Fruit fly (Drosophila melanogaster) whole organism, wandering third instar larva: ENCODE measurements around the gene GluProRS.

Experiments used
- Abd-B ChIP-seq: fragments of >200 bp; optimal IDR thresholded peaks from 2 replicates; lab custom pipeline; 2017; ENCODE audit warnings: missing biosample characterization, missing genetic modification characterization
- CG32264 ChIP-seq: fragments of 200-800 bp; sonication (Bioruptor generic); optimal IDR thresholded peaks from 2 replicates; lab custom pipeline; 2016; ENCODE audit warnings: missing biosample characterization, missing genetic modification characterization
- CG9705 ChIP-seq: fragments of 200-800 bp; sonication (Bioruptor generic); optimal IDR thresholded peaks from 2 replicates; lab custom pipeline; 2018; ENCODE audit warnings: missing biosample characterization, mild to moderate bottlenecking, missing genetic modification characterization
- CrebA ChIP-seq: fragments of 200-800 bp; sonication (Bioruptor generic); optimal IDR thresholded peaks from 2 replicates; lab custom pipeline; 2016; ENCODE audit warnings: missing biosample characterization, mild to moderate bottlenecking, missing genetic modification characterization, borderline replicate concordance
- Dfd ChIP-seq: fragments of >200 bp; optimal IDR thresholded peaks from 2 replicates; lab custom pipeline; 2017; ENCODE audit warnings: missing biosample characterization, missing genetic modification characterization
- Dif ChIP-seq: fragments of 200-275, 200-300 bp; sonication (Bioruptor generic); optimal IDR thresholded peaks from 2 replicates; lab custom pipeline; 2018; ENCODE audit warnings: missing biosample characterization, missing genetic modification characterization; ENCODE audit not compliant: partially characterized antibody
- GATAd ChIP-seq: sonication (Bioruptor generic); optimal IDR thresholded peaks from 2 replicates; lab custom pipeline; 2016; ENCODE audit warnings: missing biosample characterization, missing genetic modification characterization
- HLH106 ChIP-seq: fragments of 200-800 bp; optimal IDR thresholded peaks from 3 replicates; lab custom pipeline; 2019; ENCODE audit warnings: missing biosample characterization, mild to moderate bottlenecking, missing genetic modification characterization, moderate library complexity
- Hnf4 ChIP-seq: fragments of 200-800 bp; sonication (Bioruptor generic); optimal IDR thresholded peaks from 2 replicates; lab custom pipeline; 2016; ENCODE audit warnings: missing biosample characterization, mild to moderate bottlenecking, missing genetic modification characterization
- Hr78 ChIP-seq: fragments of >200 bp; optimal IDR thresholded peaks from 2 replicates; lab custom pipeline; 2017; ENCODE audit warnings: missing biosample characterization, missing genetic modification characterization
- Hr83 ChIP-seq: fragments of 200-300 bp; sonication (Bioruptor generic); optimal IDR thresholded peaks from 2 replicates; lab custom pipeline; 2016; ENCODE audit warnings: missing biosample characterization, mild to moderate bottlenecking, missing genetic modification characterization, moderate library complexity; ENCODE audit not compliant: poor library complexity, severe bottlenecking
- Jra ChIP-seq: sonication (Bioruptor generic); optimal IDR thresholded peaks from 2 replicates; lab custom pipeline; 2016; ENCODE audit warnings: missing biosample characterization, missing genetic modification characterization
- Mio ChIP-seq: sonication (Bioruptor generic); optimal IDR thresholded peaks from 2 replicates; lab custom pipeline; 2016; ENCODE audit warnings: missing biosample characterization, missing genetic modification characterization
- Myc ChIP-seq: fragments of >200 bp; optimal IDR thresholded peaks from 2 replicates; lab custom pipeline; 2017
- N ChIP-seq: fragments of >200 bp; optimal IDR thresholded peaks from 2 replicates; lab custom pipeline; 2018; ENCODE audit warnings: missing biosample characterization, missing external identifiers, missing genetic modification characterization
- OdsH ChIP-seq: fragments of 200-800 bp; sonication (Bioruptor generic); optimal IDR thresholded peaks from 2 replicates; lab custom pipeline; 2016; ENCODE audit warnings: missing biosample characterization, mild to moderate bottlenecking, missing genetic modification characterization
- Rel ChIP-seq, 2 experiments: fragments of 200-800 bp; sonication (Bioruptor generic) in 1 of 2; optimal IDR thresholded peaks; 2 replicates in 1 of 2; 3 replicates in 1 of 2; lab custom pipeline; 2016 to 2019; ENCODE audit warnings: mild to moderate bottlenecking in 2 of 2, missing biosample characterization in 2 of 2, missing genetic modification characterization in 2 of 2, moderate library complexity in 1 of 2
- Sp1 ChIP-seq: fragments of 200-800 bp; sonication (Bioruptor generic); optimal IDR thresholded peaks from 3 replicates; lab custom pipeline; 2019; ENCODE audit warnings: missing biosample characterization, mild to moderate bottlenecking, missing genetic modification characterization, moderate library complexity
- Vsx2 ChIP-seq: fragments of 200-300, 225-300 bp; sonication (Bioruptor generic); optimal IDR thresholded peaks from 2 replicates; lab custom pipeline; 2018; ENCODE audit warnings: missing biosample characterization, missing genetic modification characterization; ENCODE audit not compliant: partially characterized antibody
- br ChIP-seq: fragments of 200-800 bp; sonication (Bioruptor generic); optimal IDR thresholded peaks from 2 replicates; lab custom pipeline; 2016; ENCODE audit warnings: missing biosample characterization, missing genetic modification characterization
- brk ChIP-seq: fragments of 200-800 bp; sonication (Bioruptor generic); optimal IDR thresholded peaks from 2 replicates; lab custom pipeline; 2016; ENCODE audit warnings: missing biosample characterization, mild to moderate bottlenecking, missing genetic modification characterization
- dmrt93B ChIP-seq: fragments of 200-800 bp; sonication (Bioruptor generic); optimal IDR thresholded peaks from 2 replicates; lab custom pipeline; 2018; ENCODE audit warnings: missing biosample characterization, mild to moderate bottlenecking, missing genetic modification characterization
- dsf ChIP-seq: sonication (Bioruptor generic); optimal IDR thresholded peaks from 2 replicates; lab custom pipeline; 2016; ENCODE audit warnings: missing biosample characterization, missing genetic modification characterization, borderline replicate concordance
- ey ChIP-seq: fragments of 200-800 bp; sonication (Bioruptor generic); optimal IDR thresholded peaks from 2 replicates; lab custom pipeline; 2016; ENCODE audit warnings: missing biosample characterization, missing genetic modification characterization
- foxo ChIP-seq, 2 experiments: fragments of 200-800 bp; sonication (Bioruptor generic); optimal IDR thresholded peaks; 2 replicates in 1 of 2; 3 replicates in 1 of 2; lab custom pipeline; 2016 to 2017; ENCODE audit warnings: missing biosample characterization in 2 of 2, missing genetic modification characterization in 2 of 2
- fru ChIP-seq: fragments of 200-800 bp; sonication (Bioruptor generic); optimal IDR thresholded peaks from 3 replicates; lab custom pipeline; 2016; ENCODE audit warnings: missing biosample characterization, mild to moderate bottlenecking, missing genetic modification characterization
- h ChIP-seq: fragments of 200-800 bp; sonication (Bioruptor generic); optimal IDR thresholded peaks from 3 replicates; lab custom pipeline; 2016; ENCODE audit warnings: missing biosample characterization, mild to moderate bottlenecking, missing genetic modification characterization
- jim ChIP-seq: fragments of 175-275, 200-325 bp; sonication (Bioruptor generic); optimal IDR thresholded peaks from 2 replicates; lab custom pipeline; 2016; ENCODE audit warnings: missing biosample characterization, mild to moderate bottlenecking, missing genetic modification characterization
- lola ChIP-seq: fragments of >200 bp; optimal IDR thresholded peaks from 2 replicates; lab custom pipeline; 2017; ENCODE audit warnings: missing biosample characterization, missing genetic modification characterization
- psq ChIP-seq: fragments of 200-800 bp; sonication (Bioruptor generic); optimal IDR thresholded peaks from 3 replicates; lab custom pipeline; 2017; ENCODE audit warnings: missing biosample characterization, mild to moderate bottlenecking, missing genetic modification characterization, moderate library complexity
- rgr ChIP-seq: fragments of 200-800 bp; sonication (Bioruptor generic); optimal IDR thresholded peaks from 3 replicates; lab custom pipeline; 2016; ENCODE audit warnings: missing biosample characterization, mild to moderate bottlenecking, missing genetic modification characterization
- sage ChIP-seq: fragments of 200-800 bp; sonication (Bioruptor generic); optimal IDR thresholded peaks from 2 replicates; lab custom pipeline; 2016; ENCODE audit warnings: missing biosample characterization, mild to moderate bottlenecking, missing genetic modification characterization
- sv ChIP-seq: fragments of 200-800 bp; sonication (Bioruptor generic); optimal IDR thresholded peaks from 3 replicates; lab custom pipeline; 2016; ENCODE audit warnings: missing biosample characterization, missing genetic modification characterization
- tai ChIP-seq: sonication (Bioruptor generic); optimal IDR thresholded peaks from 2 replicates; lab custom pipeline; 2016; ENCODE audit warnings: missing biosample characterization, missing genetic modification characterization
- usp ChIP-seq: fragments of >200 bp; optimal IDR thresholded peaks from 2 replicates; lab custom pipeline; 2017; ENCODE audit warnings: missing biosample characterization, missing genetic modification characterization

Gene GluProRS

DNA sequence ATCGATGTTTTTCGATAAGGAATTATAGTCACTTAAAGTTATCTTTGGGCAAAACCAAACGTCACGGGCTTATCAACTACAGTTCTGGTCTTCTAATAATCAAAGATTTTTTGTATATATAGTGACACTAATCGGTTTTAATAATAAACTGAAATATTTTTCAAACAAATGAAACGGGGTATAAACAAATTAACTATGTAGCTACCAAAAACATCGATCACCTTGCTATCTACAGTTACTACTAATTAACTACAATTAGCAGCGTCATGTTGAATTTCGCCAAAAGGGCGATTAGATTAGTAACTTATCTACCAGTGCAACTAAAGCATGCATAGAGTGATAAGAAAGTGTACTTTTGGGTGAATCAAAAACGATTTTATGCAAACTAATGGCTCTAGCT lies 33.2 kb upstream of the GluProRS start:
- TF ChIP-seq tai (GFP tag; lab: Kevin White, UChicago) (no peak), fru (peak; percentile 6)

DNA sequence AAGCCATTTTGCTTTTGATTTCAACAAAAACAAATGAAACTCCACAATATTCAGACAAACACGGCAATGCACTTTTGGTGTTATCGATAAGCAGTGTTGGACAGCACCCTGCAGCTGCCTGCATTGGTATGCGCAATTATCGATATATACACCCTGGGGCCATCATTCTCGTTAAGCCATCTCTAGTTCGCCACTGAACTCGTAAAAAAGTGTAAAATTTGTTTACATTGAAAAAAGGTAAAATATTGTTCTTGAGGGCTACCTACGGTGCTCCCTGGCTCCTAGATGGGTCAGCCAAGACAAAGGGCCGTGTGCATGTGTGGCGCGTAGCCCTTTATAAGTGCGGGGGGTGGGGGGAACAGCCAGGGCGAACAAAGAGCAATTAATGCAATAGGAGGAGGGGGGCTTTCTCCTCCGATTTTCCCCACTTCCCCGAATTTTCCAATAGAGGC lies 28.3 kb upstream of the GluProRS start, which contains the start of the genes CG13603 and CG5902:
Gene CG13603, minus strand, starts transcription at position 91 of the 452 bp plus-strand sequence.
Gene CG5902, plus strand, starts transcription at position 164 of the 452 bp plus-strand sequence.
- TF ChIP-seq Mio (GFP tag; lab: Kevin White, UChicago) = no peak
- peak; percentile 72 for TF ChIP-seq fru
- TF ChIP-seq dsf (GFP tag; lab: Kevin White, UChicago) = no peak
- TF ChIP-seq Hnf4 (GFP tag; lab: Kevin White, UChicago) = peak; percentile 88
- no peak for TF ChIP-seq CG32264
- TF ChIP-seq sv = peak; percentile 14
- no peak for TF ChIP-seq N (GFP tag; lab: Kevin White, UChicago)
- peak; percentile 47 for TF ChIP-seq CG9705
- peak in 1 of 2 experiments; percentile 73 for TF ChIP-seq foxo (GFP tag; optimal IDR thresholded peaks at IDR 0.05; lab: Kevin White, UChicago)
- no peak for TF ChIP-seq dmrt93B (GFP tag; lab: Kevin White, UChicago)
- no peak for TF ChIP-seq GATAd
- TF ChIP-seq OdsH (GFP tag; lab: Kevin White, UChicago) = peak; percentile 62
- TF ChIP-seq tai (GFP tag; lab: Kevin White, UChicago) = no peak
- no peak for TF ChIP-seq ey
- no peak for TF ChIP-seq Rel (GFP tag; optimal IDR thresholded peaks at IDR 0.05; lab: Kevin White, UChicago)
- peak; percentile 64 for TF ChIP-seq Rel (tag; optimal IDR thresholded peaks at IDR 0.05; lab: Kevin White, UChicago)
- TF ChIP-seq Dif (GFP tag; lab: Kevin White, UChicago) = no peak
- TF ChIP-seq usp (GFP tag; lab: Kevin White, UChicago) = no peak
- peak; percentile 15 for TF ChIP-seq Sp1 (GFP tag; lab: Kevin White, UChicago)
- TF ChIP-seq HLH106 (tag; lab: Kevin White, UChicago) = peak; percentile 35
- peak; percentile 45 for TF ChIP-seq jim (GFP tag; lab: Kevin White, UChicago)
- TF ChIP-seq Vsx2 (GFP tag; lab: Kevin White, UChicago) = peak; percentile 83
- no peak for TF ChIP-seq lola (GFP tag; lab: Kevin White, UChicago)
- TF ChIP-seq Myc (lab: Kevin White, UChicago) = no peak
- TF ChIP-seq Dfd (GFP tag; lab: Kevin White, UChicago) = no peak
- peak; percentile 97 for TF ChIP-seq Hr83 (GFP tag; lab: Kevin White, UChicago)
- no peak for TF ChIP-seq sage (GFP tag; lab: Kevin White, UChicago)
- TF ChIP-seq rgr (GFP tag; lab: Kevin White, UChicago) = peak; percentile 75
- peak; percentile 71 for TF ChIP-seq br (GFP tag; lab: Kevin White, UChicago)
- peak; percentile 77 for TF ChIP-seq Jra (GFP tag; lab: Kevin White, UChicago)
- no peak for TF ChIP-seq brk (GFP tag; lab: Kevin White, UChicago)
- no peak for TF ChIP-seq Hr78 (GFP tag; lab: Kevin White, UChicago)
- no peak for TF ChIP-seq Abd-B (GFP tag; lab: Kevin White, UChicago)
- TF ChIP-seq psq (GFP tag; lab: Kevin White, UChicago) = peak; percentile 22
- TF ChIP-seq CrebA = no peak
- peak; percentile 74 for TF ChIP-seq h

DNA sequence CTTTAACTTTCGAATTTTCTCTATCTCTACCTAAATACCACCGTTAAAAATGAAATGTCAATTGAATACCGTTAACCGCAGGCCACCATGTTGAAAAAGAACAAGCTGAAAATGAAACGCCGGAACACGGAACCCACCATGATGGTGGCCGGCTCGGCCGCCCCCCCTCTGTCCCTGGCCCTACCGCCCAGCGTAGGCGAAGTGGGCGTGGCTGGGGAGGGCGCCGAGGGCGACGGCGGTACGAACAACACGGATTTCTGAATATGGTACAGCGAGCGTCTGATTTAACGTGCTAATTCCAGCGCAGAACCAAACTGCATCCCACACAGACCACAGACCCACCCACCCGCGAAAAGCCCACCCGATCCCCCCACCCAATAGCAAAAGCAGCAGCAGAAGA lies 23.5 kb upstream of the GluProRS start:
- TF ChIP-seq Myc (lab: Kevin White, UChicago) (no peak), Dfd (GFP tag; lab: Kevin White, UChicago) (peak; percentile 93)

DNA sequence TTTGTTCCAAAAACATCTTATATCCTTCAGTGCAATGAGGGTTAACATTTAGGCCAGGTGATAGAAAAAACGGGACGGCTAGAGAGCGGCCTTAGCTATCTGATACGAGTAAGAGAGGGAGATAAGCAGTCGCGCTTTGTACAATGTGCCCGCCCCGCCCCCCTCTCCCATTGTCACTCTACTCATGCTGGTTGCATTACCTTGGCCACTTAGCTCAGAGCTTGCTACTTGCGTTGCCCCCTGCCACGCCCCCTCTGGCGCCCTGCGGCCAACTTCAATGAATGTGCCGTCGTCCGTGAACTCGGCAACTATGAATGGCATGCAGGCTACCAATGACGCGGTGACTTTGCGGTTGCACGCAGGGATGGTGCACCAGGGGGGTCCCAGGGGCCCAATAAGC lies 13.6 kb upstream of the GluProRS start:
- TF ChIP-seq HLH106 (tag; lab: Kevin White, UChicago) (no peak), tai (GFP tag; lab: Kevin White, UChicago) (no peak)
